Fruit fly (Drosophila melanogaster): ENCODE data around the gene CG5966.

CG5966 gene

DNA sequence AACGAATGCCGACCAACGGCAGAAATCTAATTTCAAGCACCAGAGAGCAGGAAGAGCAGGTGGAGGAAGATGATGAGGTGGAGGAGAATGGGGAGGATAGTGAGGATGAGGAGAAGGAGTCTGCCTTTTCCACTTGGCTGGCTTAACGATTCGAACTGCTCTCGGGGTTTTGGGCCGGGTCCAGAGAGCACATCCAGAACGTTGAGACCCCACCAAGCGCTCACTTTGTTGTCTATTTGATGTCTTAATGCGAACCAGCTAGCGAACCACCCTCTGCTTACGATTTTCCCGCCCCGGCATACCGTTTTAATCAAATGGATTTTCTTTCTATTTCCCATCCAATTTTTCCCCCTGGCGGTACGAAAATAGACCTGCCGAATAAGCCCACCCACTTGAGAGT lies 46.1 kb downstream of the CG5966 start:
- TF ChIP-seq CG34367 (tag; optimal IDR thresholded peaks at IDR 0.05), result no peak
- no peak for TF ChIP-seq Pif1B (GFP tag; optimal IDR thresholded peaks at IDR 0.05)
- no peak for TF ChIP-seq CG4496 (GFP tag; IDR thresholded peaks at IDR 0.05)
- TF ChIP-seq CG14655 (GFP tag; optimal IDR thresholded peaks at IDR 0.05), result no peak
- no peak for TF ChIP-seq D1 (tag; optimal IDR thresholded peaks at IDR 0.05)
- no peak for TF ChIP-seq CG8301 (tag; optimal IDR thresholded peaks at IDR 0.05)
- no peak for TF ChIP-seq fd96Ca (GFP tag; IDR thresholded peaks at IDR 0.05)
- no peak for TF ChIP-seq gl (tag; optimal IDR thresholded peaks at IDR 0.05)
- no peak for TF ChIP-seq CG9948 (tag; optimal IDR thresholded peaks at IDR 0.05)
- no peak for TF ChIP-seq Ets98B (GFP tag; IDR thresholded peaks at IDR 0.05)
- no peak for TF ChIP-seq rn (GFP tag; IDR thresholded peaks at IDR 0.05)
- TF ChIP-seq EcR (GFP tag; optimal IDR thresholded peaks at IDR 0.05), result no peak
- TF ChIP-seq CG8159 (tag; optimal IDR thresholded peaks at IDR 0.05), result no peak
- no peak for TF ChIP-seq Snoo (tag; optimal IDR thresholded peaks at IDR 0.05)
- no peak for TF ChIP-seq CG17806 (tag; optimal IDR thresholded peaks at IDR 0.05)
- no peak for TF ChIP-seq CG13204 (GFP tag; optimal IDR thresholded peaks at IDR 0.05)
- TF ChIP-seq CG10348 (GFP tag; IDR thresholded peaks at IDR 0.05), result no peak
- TF ChIP-seq Pif1A (GFP tag; optimal IDR thresholded peaks at IDR 0.05), result no peak

DNA sequence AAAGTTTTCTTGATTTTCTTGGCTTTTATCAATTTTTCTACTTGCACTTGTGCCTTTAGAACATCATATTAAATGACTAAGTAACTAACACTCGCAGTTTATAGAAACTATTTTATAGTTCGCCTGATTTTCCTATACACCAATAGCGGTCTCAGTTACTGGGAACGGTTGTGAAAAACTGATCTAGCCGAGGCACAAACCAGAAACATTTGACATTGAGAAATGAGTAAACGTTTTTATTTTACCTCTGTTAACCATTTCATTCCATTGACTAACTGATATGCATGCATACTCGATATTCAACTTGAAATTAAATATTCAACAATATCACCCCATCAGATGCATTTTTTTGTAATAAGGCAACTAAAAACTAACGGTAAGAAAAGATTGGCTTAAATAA lies 46.8 kb downstream of the CG5966 start:
- TF ChIP-seq Ets98B (GFP tag; IDR thresholded peaks at IDR 0.05), result no peak
- TF ChIP-seq CG4496 (GFP tag; IDR thresholded peaks at IDR 0.05), result 0 out of 3 replicates have a peak, but pooled peaks have one; percentile 31
- TF ChIP-seq CG12605 (GFP tag; IDR thresholded peaks at IDR 0.05), result no peak

DNA sequence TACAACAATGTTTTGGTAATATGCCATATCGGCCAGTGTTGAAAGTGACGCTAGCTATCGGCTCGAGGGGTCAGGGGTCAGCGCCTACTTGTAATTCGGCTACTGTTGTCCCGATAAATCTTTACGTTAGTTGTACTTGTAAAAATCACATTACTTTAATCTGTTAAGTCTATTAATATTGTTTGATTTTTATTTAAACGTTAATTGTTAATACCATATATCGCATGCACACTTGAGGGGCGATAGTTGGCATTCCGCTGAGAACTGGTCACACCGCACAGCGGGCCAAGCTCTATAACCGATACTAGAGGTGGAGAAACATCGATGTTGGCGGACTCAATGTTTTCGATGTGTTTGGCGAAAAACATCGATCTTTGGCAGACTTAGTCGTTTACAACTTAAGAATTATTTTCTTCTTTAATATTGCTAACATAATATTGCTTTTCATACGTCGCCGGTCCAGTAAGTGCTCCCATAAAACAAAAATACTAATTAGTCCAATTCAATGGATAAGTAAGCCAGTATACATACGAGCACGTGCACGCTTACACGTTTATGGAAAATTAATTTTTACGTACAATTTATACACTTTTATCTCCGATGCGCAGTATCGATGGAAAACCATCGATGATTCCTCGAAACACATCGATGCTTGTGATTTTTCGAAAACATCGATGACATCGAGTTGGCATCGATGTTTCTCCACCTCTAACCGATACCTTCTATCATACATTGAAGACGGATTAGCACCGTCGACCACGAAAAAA lies 48.8 kb downstream of the CG5966 start, which contains the start of the genes rux and MCTS1:
Gene rux, minus strand, starts transcription at position 621 of the 767 bp plus-strand sequence.
Gene MCTS1, plus strand, starts transcription at position 713 of the 767 bp plus-strand sequence.
- peak; percentile 8 for TF ChIP-seq CG8159 (tag; optimal IDR thresholded peaks at IDR 0.05)
- no peak for TF ChIP-seq CG8301 (tag; optimal IDR thresholded peaks at IDR 0.05)
- TF ChIP-seq fd96Ca (GFP tag; IDR thresholded peaks at IDR 0.05), result peak; percentile 30; the same call in 1 of the 3 replicates
- TF ChIP-seq Ets98B (GFP tag; IDR thresholded peaks at IDR 0.05), result no peak
- TF ChIP-seq CG14655 (GFP tag; optimal IDR thresholded peaks at IDR 0.05), result peak; percentile 21
- no peak for TF ChIP-seq CG4496 (GFP tag; IDR thresholded peaks at IDR 0.05)

DNA sequence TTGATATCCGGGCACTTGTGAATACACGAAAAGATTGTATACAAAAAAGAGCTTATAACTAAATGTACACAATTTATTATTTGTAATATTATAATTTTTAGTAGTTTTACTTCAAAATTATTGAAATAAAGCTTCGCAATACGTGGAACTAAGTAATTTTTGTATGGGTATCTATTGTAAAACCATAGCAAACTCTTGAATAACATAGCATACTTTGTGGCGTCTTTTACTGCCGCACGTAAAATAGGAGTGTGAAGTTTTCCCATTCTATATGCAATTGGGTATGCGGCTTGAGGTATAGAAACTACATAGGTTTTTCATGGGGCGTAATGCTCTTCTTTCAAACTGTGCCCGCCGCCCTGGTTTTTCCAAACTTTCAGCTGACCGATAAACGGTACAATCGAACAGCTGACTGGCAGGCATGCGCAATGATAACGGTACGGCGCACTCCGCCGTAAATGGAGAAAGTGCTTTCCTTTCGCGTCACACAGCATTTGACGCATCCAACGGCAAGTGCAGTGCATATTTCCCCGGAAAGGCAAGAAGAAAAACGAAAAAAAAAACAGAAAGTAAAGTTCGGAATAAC lies 50.9 kb downstream of the CG5966 start, which contains the start of gene CG5937:
Gene CG5937, plus strand, starts transcription at position 575 of the 586 bp plus-strand sequence.
- TF ChIP-seq CG8159 (tag; optimal IDR thresholded peaks at IDR 0.05) (peak; percentile 2), CG9948 (tag; optimal IDR thresholded peaks at IDR 0.05) (no peak), CG14655 (GFP tag; optimal IDR thresholded peaks at IDR 0.05) (peak; percentile 14)

Data from whole organism, pupa.